Fruit fly (Drosophila melanogaster) whole organism, pupa: Measurements from ENCODE around the gene Prosbeta2.
A peak's percentile ranks its signal among the peaks of the same experiment; 100 is the strongest.

ENCODE experiments used
- CG10348 ChIP-seq: fragments of 200-800 bp; sonication (Bioruptor generic); IDR thresholded peaks from 2 replicates; pipeline ENCODE4 v1.3.6; 2022; ENCODE audit warnings: missing biosample characterization, missing genetic modification characterization
- CG12605 ChIP-seq: fragments of 200-800 bp; sonication (Bioruptor generic); IDR thresholded peaks from 2 replicates; pipeline ENCODE4 v1.3.6; 2022; ENCODE audit warnings: missing biosample characterization, missing genetic modification characterization
- CG13204 ChIP-seq: fragments of 200-800 bp; sonication (Bioruptor generic); optimal IDR thresholded peaks from 2 replicates; lab custom pipeline; 2018; ENCODE audit warnings: missing biosample characterization, mild to moderate bottlenecking, missing genetic modification characterization, moderate library complexity
- CG14655 ChIP-seq: fragments of 200-800 bp; sonication (Bioruptor generic); optimal IDR thresholded peaks from 3 replicates; lab custom pipeline; 2017; ENCODE audit warnings: mild to moderate bottlenecking, missing biosample characterization, missing genetic modification reagents, missing genetic modification characterization
- CG15710 ChIP-seq: fragments of 200-800 bp; sonication (Bioruptor generic); optimal IDR thresholded peaks from 2 replicates; lab custom pipeline; 2018; ENCODE audit warnings: missing biosample characterization, mild to moderate bottlenecking, missing genetic modification characterization, moderate library complexity
- CG17806 ChIP-seq: fragments of 200-800 bp; sonication (Bioruptor generic); optimal IDR thresholded peaks from 2 replicates; lab custom pipeline; 2018; ENCODE audit warnings: missing biosample characterization, mild to moderate bottlenecking, missing genetic modification characterization, moderate library complexity
- CG32121 ChIP-seq: fragments of 200-800 bp; sonication (Bioruptor generic); IDR thresholded peaks from 2 replicates; pipeline ENCODE4 v1.3.6; 2022; ENCODE audit warnings: missing biosample characterization, missing genetic modification characterization
- CG34367 ChIP-seq: fragments of 200-800 bp; sonication (Bioruptor generic); optimal IDR thresholded peaks from 2 replicates; lab custom pipeline; 2018; ENCODE audit warnings: missing biosample characterization, mild to moderate bottlenecking, missing genetic modification characterization
- CG4496 ChIP-seq: fragments of 200-800 bp; sonication (Bioruptor generic); IDR thresholded peaks from 3 replicates; pipeline ENCODE4 v1.3.6; 2022; ENCODE audit warnings: missing biosample characterization, missing genetic modification characterization
- CG8159 ChIP-seq: fragments of 200-800 bp; sonication (Bioruptor generic); optimal IDR thresholded peaks from 3 replicates; lab custom pipeline; 2018; ENCODE audit warnings: missing biosample characterization, mild to moderate bottlenecking, missing genetic modification characterization, moderate library complexity
- CG8301 ChIP-seq: fragments of 200-800 bp; sonication (Bioruptor generic); optimal IDR thresholded peaks from 2 replicates; lab custom pipeline; 2018; ENCODE audit warnings: missing biosample characterization, mild to moderate bottlenecking, missing genetic modification characterization
- CG9948 ChIP-seq: fragments of 200-800 bp; sonication (Bioruptor generic); optimal IDR thresholded peaks from 2 replicates; lab custom pipeline; 2018; ENCODE audit warnings: missing biosample characterization, mild to moderate bottlenecking, missing genetic modification characterization, moderate library complexity
- D1 ChIP-seq: fragments of 200-800 bp; sonication (Bioruptor generic); optimal IDR thresholded peaks from 2 replicates; lab custom pipeline; 2018; ENCODE audit warnings: missing biosample characterization, mild to moderate bottlenecking, missing genetic modification characterization, moderate library complexity
- EcR ChIP-seq: fragments of 200-800 bp; sonication (Bioruptor generic); optimal IDR thresholded peaks from 3 replicates; lab custom pipeline; 2019; ENCODE audit warnings: missing biosample characterization, missing genetic modification characterization, mild to moderate bottlenecking, moderate library complexity, missing genetic modification reagents
- Ets98B ChIP-seq: fragments of 200-800 bp; sonication (Bioruptor generic); IDR thresholded peaks from 2 replicates; pipeline ENCODE4 v1.3.6; 2022; ENCODE audit warnings: missing biosample characterization, missing genetic modification characterization
- Pif1A ChIP-seq: fragments of 200-800 bp; sonication (Bioruptor generic); optimal IDR thresholded peaks from 3 replicates; lab custom pipeline; 2016; ENCODE audit warnings: missing biosample characterization, missing genetic modification characterization
- Pif1B ChIP-seq: fragments of 200-800 bp; sonication (Bioruptor generic); optimal IDR thresholded peaks from 3 replicates; lab custom pipeline; 2016; ENCODE audit warnings: missing biosample characterization, missing genetic modification characterization
- Snoo ChIP-seq: fragments of 200-800 bp; sonication (Bioruptor generic); optimal IDR thresholded peaks from 3 replicates; lab custom pipeline; 2017; ENCODE audit warnings: missing biosample characterization, mild to moderate bottlenecking, missing genetic modification characterization, inconsistent platforms
- fd96Ca ChIP-seq: fragments of 200-800 bp; sonication (Bioruptor generic); IDR thresholded peaks from 3 replicates; pipeline ENCODE4 v1.3.6; 2022; ENCODE audit warnings: missing biosample characterization, missing genetic modification characterization
- gl ChIP-seq: fragments of 200-800 bp; sonication (Bioruptor generic); optimal IDR thresholded peaks from 2 replicates; lab custom pipeline; 2018; ENCODE audit warnings: missing biosample characterization, mild to moderate bottlenecking, missing genetic modification characterization
- rn ChIP-seq: fragments of 200-800 bp; sonication (Bioruptor generic); IDR thresholded peaks from 2 replicates; pipeline ENCODE4 v1.3.6; 2022; ENCODE audit warnings: missing biosample characterization, missing genetic modification characterization

The Prosbeta2 gene

dm6 chr3L:14988231-14988630, 11.5 kb upstream of the Prosbeta2 start:
- TF ChIP-seq CG8159 (tag; lab: Kevin White, UChicago) (no peak), fd96Ca (no peak), Pif1A (no peak), Snoo (tag; lab: Kevin White, UChicago) (no peak), CG14655 (GFP tag; lab: Kevin White, UChicago) (no peak), CG17806 (tag; lab: Kevin White, UChicago) (no peak), CG12605 (GFP tag; lab: Robert Waterston, UW) (no peak), Pif1B (GFP tag; lab: Kevin White, UChicago) (no peak), D1 (tag; lab: Kevin White, UChicago) (no peak), Ets98B (GFP tag; lab: Robert Waterston, UW) (no peak), CG34367 (tag; lab: Kevin White, UChicago) (no peak), CG4496 (GFP tag; lab: Robert Waterston, UW) (no peak), CG13204 (no peak), CG15710 (tag; lab: Kevin White, UChicago) (no peak), gl (tag; lab: Kevin White, UChicago) (no peak), CG32121 (GFP tag; lab: Robert Waterston, UW) (no peak)

DNA sequence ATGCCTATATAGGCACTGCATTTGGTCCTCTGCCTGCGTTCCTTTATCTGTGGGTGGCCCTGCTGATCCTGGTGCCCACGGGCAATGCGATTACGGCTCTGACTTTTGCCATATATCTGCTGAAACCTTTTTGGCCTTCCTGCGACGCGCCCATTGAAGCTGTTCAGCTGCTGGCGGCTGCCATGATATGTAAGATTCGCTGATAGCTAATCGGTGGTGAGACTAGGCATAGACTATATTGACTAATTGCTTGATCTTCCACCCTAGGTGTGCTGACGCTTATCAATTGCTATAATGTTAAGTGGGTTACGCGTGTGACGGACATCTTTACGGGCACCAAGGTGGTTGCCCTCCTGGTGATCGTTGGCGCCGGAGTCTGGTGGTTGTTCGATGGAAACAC, 9.9 kb upstream of the Prosbeta2 start:
- TF ChIP-seq CG15710 (tag; lab: Kevin White, UChicago) (no peak), CG34367 (tag; lab: Kevin White, UChicago) (no peak), gl (tag; lab: Kevin White, UChicago) (no peak), CG9948 (tag; lab: Kevin White, UChicago) (no peak)

dm6 chr3L:14992025-14992424, 7.7 kb upstream of the Prosbeta2 start, which contains the start of gene Zip71B:
Gene Zip71B (plus strand): TSS chr3L:14992289.
- no peak for TF ChIP-seq rn
- no peak for TF ChIP-seq Ets98B (GFP tag; lab: Robert Waterston, UW)
- TF ChIP-seq CG8159 (tag; lab: Kevin White, UChicago): no peak
- TF ChIP-seq CG32121 (GFP tag; lab: Robert Waterston, UW): no peak
- no peak for TF ChIP-seq EcR (GFP tag; lab: Kevin White, UChicago)
- TF ChIP-seq CG17806 (tag; lab: Kevin White, UChicago): no peak
- no peak for TF ChIP-seq CG9948 (tag; lab: Kevin White, UChicago)
- no peak for TF ChIP-seq gl (tag; lab: Kevin White, UChicago)
- TF ChIP-seq CG15710 (tag; lab: Kevin White, UChicago): no peak
- no peak for TF ChIP-seq D1 (tag; lab: Kevin White, UChicago)
- no peak for TF ChIP-seq CG8301 (tag; lab: Kevin White, UChicago)
- TF ChIP-seq Pif1A: no peak

DNA sequence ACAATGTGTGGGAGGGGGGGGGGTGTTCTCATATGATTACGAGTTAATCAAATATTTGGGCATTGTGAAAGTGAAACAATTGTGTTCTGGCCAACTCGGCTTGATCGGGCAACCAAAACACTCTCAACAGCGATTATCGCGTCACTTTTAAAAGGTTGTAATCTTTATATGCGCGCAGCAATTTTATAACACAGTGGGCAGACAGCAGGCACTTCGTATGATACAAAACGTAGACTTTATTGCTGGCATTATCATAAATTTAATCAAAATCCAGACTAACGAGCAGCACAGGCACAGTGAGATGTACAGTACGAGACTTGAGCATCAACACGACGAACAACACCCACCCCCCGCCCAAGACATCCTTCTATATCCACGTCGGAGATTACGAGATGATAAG, 6.9 kb upstream of the Prosbeta2 start:
- no peak for TF ChIP-seq Pif1A
- TF ChIP-seq gl (tag; lab: Kevin White, UChicago): no peak
- TF ChIP-seq CG32121 (GFP tag; lab: Robert Waterston, UW): no peak
- no peak for TF ChIP-seq D1 (tag; lab: Kevin White, UChicago)
- TF ChIP-seq CG13204: no peak
- no peak for TF ChIP-seq CG8301 (tag; lab: Kevin White, UChicago)
- no peak for TF ChIP-seq CG9948 (tag; lab: Kevin White, UChicago)
- no peak for TF ChIP-seq CG34367 (tag; lab: Kevin White, UChicago)
- no peak for TF ChIP-seq EcR (GFP tag; lab: Kevin White, UChicago)
- no peak for TF ChIP-seq CG15710 (tag; lab: Kevin White, UChicago)
- no peak for TF ChIP-seq CG4496 (GFP tag; lab: Robert Waterston, UW)
- no peak for TF ChIP-seq Snoo (tag; lab: Kevin White, UChicago)
- no peak for TF ChIP-seq CG12605 (GFP tag; lab: Robert Waterston, UW)
- no peak for TF ChIP-seq CG8159 (tag; lab: Kevin White, UChicago)
- TF ChIP-seq rn: no peak
- TF ChIP-seq CG10348 (GFP tag; lab: Robert Waterston, UW): no peak
- no peak for TF ChIP-seq fd96Ca

DNA sequence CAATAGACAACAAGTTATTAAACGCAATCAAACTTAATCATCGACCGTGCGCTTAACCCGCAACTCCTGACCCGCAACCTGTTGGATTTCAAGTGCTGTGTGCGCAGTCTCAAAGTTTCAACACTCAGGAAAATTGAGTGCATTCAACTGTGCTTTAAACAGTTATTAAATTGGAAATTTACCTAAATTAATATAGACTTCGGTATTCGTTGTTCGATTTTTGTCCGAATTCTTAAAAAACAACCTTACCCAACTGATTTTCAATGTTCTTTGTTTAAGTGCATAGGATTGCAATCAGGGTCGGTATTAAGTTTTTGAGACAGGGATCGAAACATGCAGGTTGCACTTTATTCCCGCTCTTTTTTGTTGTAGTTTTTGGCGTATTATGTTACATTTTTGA, 5.3 kb downstream of the Prosbeta2 start:
- no peak for TF ChIP-seq CG10348 (GFP tag; lab: Robert Waterston, UW)
- no peak for TF ChIP-seq Pif1B (GFP tag; lab: Kevin White, UChicago)
- TF ChIP-seq CG12605 (GFP tag; lab: Robert Waterston, UW): peak; percentile 79
- TF ChIP-seq fd96Ca: peak; percentile 62; the same call in 2 of the 3 replicates
- TF ChIP-seq EcR (GFP tag; lab: Kevin White, UChicago): no peak
- TF ChIP-seq CG34367 (tag; lab: Kevin White, UChicago): peak; percentile 45
- peak; percentile 69 for TF ChIP-seq CG32121 (GFP tag; lab: Robert Waterston, UW)
- no peak for TF ChIP-seq CG14655 (GFP tag; lab: Kevin White, UChicago)
- no peak for TF ChIP-seq gl (tag; lab: Kevin White, UChicago)
- peak; percentile 58 for TF ChIP-seq CG17806 (tag; lab: Kevin White, UChicago)
- TF ChIP-seq Pif1A: peak; percentile 41
- TF ChIP-seq CG13204: no peak
- peak; percentile 79 for TF ChIP-seq Ets98B (GFP tag; lab: Robert Waterston, UW)
- peak; percentile 54 for TF ChIP-seq CG8301 (tag; lab: Kevin White, UChicago)
- TF ChIP-seq CG8159 (tag; lab: Kevin White, UChicago): peak; percentile 61
- no peak for TF ChIP-seq D1 (tag; lab: Kevin White, UChicago)
- TF ChIP-seq rn: 0 out of 2 replicates have a peak, but pooled peaks have one; percentile 40
- peak; percentile 77; the same call in 2 of the 3 replicates for TF ChIP-seq CG4496 (GFP tag; lab: Robert Waterston, UW)
- TF ChIP-seq CG9948 (tag; lab: Kevin White, UChicago): peak; percentile 61
- peak; percentile 37 for TF ChIP-seq CG15710 (tag; lab: Kevin White, UChicago)
- TF ChIP-seq Snoo (tag; lab: Kevin White, UChicago): no peak
